Fruit fly (Drosophila melanogaster) whole organism, prepupa: ENCODE measurements around the gene Axs.
A peak's percentile ranks its signal among the peaks of the same experiment; 100 is the strongest.

Source experiments
- Blimp-1 ChIP-seq: fragments of 200-800 bp; sonication (Bioruptor generic); optimal IDR thresholded peaks from 3 replicates; lab custom pipeline; 2017; ENCODE audit warnings: missing biosample characterization, missing genetic modification characterization, mild to moderate bottlenecking, moderate library complexity, missing genetic modification reagents
- CG10631 ChIP-seq: fragments of 200-800 bp; sonication (Bioruptor generic); optimal IDR thresholded peaks from 2 replicates; lab custom pipeline; 2016; ENCODE audit warnings: missing biosample characterization, missing genetic modification characterization
- CG11762 ChIP-seq: fragments of 200-800 bp; sonication (Bioruptor generic); optimal IDR thresholded peaks from 3 replicates; lab custom pipeline; 2016; ENCODE audit warnings: missing biosample characterization, missing genetic modification characterization; ENCODE audit not compliant: insufficient read depth
- CG15336 ChIP-seq: fragments of 200-800 bp; sonication (Bioruptor generic); IDR thresholded peaks from 2 replicates; pipeline ENCODE4 v1.3.6; 2022; ENCODE audit warnings: missing biosample characterization, missing genetic modification characterization
- CG1621 ChIP-seq: fragments of 200-800 bp; sonication (Bioruptor generic); optimal IDR thresholded peaks from 3 replicates; lab custom pipeline; 2018; ENCODE audit warnings: missing biosample characterization, mild to moderate bottlenecking, missing genetic modification characterization
- CG16779 ChIP-seq: fragments of 200-800 bp; sonication (Bioruptor generic); optimal IDR thresholded peaks from 3 replicates; lab custom pipeline; 2017; ENCODE audit warnings: missing biosample characterization, mild to moderate bottlenecking, missing genetic modification characterization
- CG31627 ChIP-seq: fragments of 200-800 bp; sonication (Bioruptor generic); optimal IDR thresholded peaks from 3 replicates; lab custom pipeline; 2016; ENCODE audit warnings: missing biosample characterization, missing genetic modification characterization
- CG32006 ChIP-seq: fragments of 200-800 bp; sonication (Bioruptor generic); optimal IDR thresholded peaks from 3 replicates; lab custom pipeline; 2017; ENCODE audit warnings: missing biosample characterization, mild to moderate bottlenecking, missing genetic modification characterization
- CG34406 ChIP-seq: fragments of 200-800 bp; sonication (Bioruptor generic); optimal IDR thresholded peaks from 3 replicates; lab custom pipeline; 2016; ENCODE audit warnings: missing biosample characterization, missing genetic modification characterization
- CG4318 ChIP-seq: fragments of 200-800 bp; sonication (Bioruptor generic); optimal IDR thresholded peaks from 3 replicates; lab custom pipeline; 2017; ENCODE audit warnings: missing biosample characterization, mild to moderate bottlenecking, missing genetic modification characterization
- CG6276 ChIP-seq: fragments of 200-800 bp; sonication (Bioruptor generic); optimal IDR thresholded peaks from 2 replicates; lab custom pipeline; 2017; ENCODE audit warnings: missing biosample characterization, mild to moderate bottlenecking, missing genetic modification characterization
- CG6792 ChIP-seq: fragments of 200-800 bp; sonication (Bioruptor generic); optimal IDR thresholded peaks from 3 replicates; lab custom pipeline; 2016; ENCODE audit warnings: missing biosample characterization, missing genetic modification characterization
- CG6854 ChIP-seq: fragments of 200-800 bp; sonication (Bioruptor generic); optimal IDR thresholded peaks from 2 replicates; lab custom pipeline; 2017; ENCODE audit warnings: missing biosample characterization, mild to moderate bottlenecking, missing genetic modification characterization
- CG7368 ChIP-seq: fragments of 200-800 bp; sonication (Bioruptor generic); optimal IDR thresholded peaks from 3 replicates; lab custom pipeline; 2016; ENCODE audit warnings: missing biosample characterization, missing genetic modification characterization
- CG8119 ChIP-seq: fragments of 200-800 bp; sonication (Bioruptor generic); IDR thresholded peaks from 3 replicates; pipeline ENCODE4 v1.3.6; 2022; ENCODE audit warnings: missing biosample characterization, missing genetic modification characterization
- CG8319 ChIP-seq: fragments of 200-800 bp; sonication (Bioruptor generic); optimal IDR thresholded peaks from 3 replicates; lab custom pipeline; 2016; ENCODE audit warnings: missing biosample characterization, missing genetic modification characterization
- CG8632 ChIP-seq: fragments of 200-800 bp; sonication (Bioruptor generic); optimal IDR thresholded peaks from 3 replicates; lab custom pipeline; 2016; ENCODE audit warnings: missing biosample characterization, missing genetic modification characterization
- CG9139 ChIP-seq: fragments of 200-800 bp; sonication (Bioruptor generic); optimal IDR thresholded peaks from 3 replicates; lab custom pipeline; 2017; ENCODE audit warnings: missing biosample characterization, mild to moderate bottlenecking, missing genetic modification characterization
- Eip75B ChIP-seq: fragments of 200-800 bp; sonication (Bioruptor generic); optimal IDR thresholded peaks from 3 replicates; lab custom pipeline; 2016; ENCODE audit warnings: missing biosample characterization, missing genetic modification characterization
- Eip78C ChIP-seq: fragments of 200-800 bp; sonication (Bioruptor generic); peaks from one replicate; lab custom pipeline; 2016; ENCODE audit warnings: missing biosample characterization, missing genetic modification characterization
- Ets21C ChIP-seq: fragments of 200-800 bp; sonication (Bioruptor generic); optimal IDR thresholded peaks from 3 replicates; lab custom pipeline; 2016; ENCODE audit warnings: missing biosample characterization, missing genetic modification characterization
- Gug ChIP-seq: fragments of 200-800 bp; sonication (Bioruptor generic); IDR thresholded peaks from 2 replicates; pipeline ENCODE4 v1.3.6; 2022; ENCODE audit warnings: missing biosample characterization, missing genetic modification characterization
- Hr38 ChIP-seq: sonication (Bioruptor generic); optimal IDR thresholded peaks from 2 replicates; lab custom pipeline; 2016; ENCODE audit warnings: missing biosample characterization, missing genetic modification characterization
- Hr39 ChIP-seq: fragments of 200-800 bp; sonication (Bioruptor generic); optimal IDR thresholded peaks from 2 replicates; lab custom pipeline; 2016; ENCODE audit warnings: missing biosample characterization, missing genetic modification characterization
- Hr4 ChIP-seq: fragments of 200-800 bp; sonication (Bioruptor generic); optimal IDR thresholded peaks from 3 replicates; lab custom pipeline; 2016; ENCODE audit warnings: missing biosample characterization, missing genetic modification characterization
- Met ChIP-seq: fragments of 200-800 bp; sonication (Bioruptor generic); optimal IDR thresholded peaks from 3 replicates; lab custom pipeline; 2016; ENCODE audit warnings: missing biosample characterization, missing genetic modification characterization
- Sox14 ChIP-seq: fragments of 200-800 bp; sonication (Bioruptor generic); optimal IDR thresholded peaks from 3 replicates; lab custom pipeline; 2016; ENCODE audit warnings: missing biosample characterization, missing genetic modification characterization
- Sox15 ChIP-seq: fragments of 200-800 bp; sonication (Bioruptor generic); optimal IDR thresholded peaks from 3 replicates; lab custom pipeline; 2016; ENCODE audit warnings: missing biosample characterization, missing genetic modification characterization
- achi ChIP-seq: fragments of 200-800 bp; sonication (Bioruptor generic); optimal IDR thresholded peaks from 3 replicates; lab custom pipeline; 2016; ENCODE audit warnings: missing biosample characterization, missing genetic modification characterization
- acj6 ChIP-seq: fragments of 200-800 bp; sonication (Bioruptor generic); optimal IDR thresholded peaks from 3 replicates; lab custom pipeline; 2016; ENCODE audit warnings: missing biosample characterization, missing genetic modification characterization
- dac ChIP-seq: fragments of 200-800 bp; sonication (Bioruptor generic); optimal IDR thresholded peaks from 2 replicates; lab custom pipeline; 2017; ENCODE audit warnings: missing biosample characterization, mild to moderate bottlenecking, missing genetic modification characterization
- dsx ChIP-seq: fragments of 200-800 bp; optimal IDR thresholded peaks from 3 replicates; lab custom pipeline; 2019; ENCODE audit warnings: missing biosample characterization, mild to moderate bottlenecking, missing genetic modification characterization, moderate library complexity; ENCODE audit not compliant: poor library complexity, severe bottlenecking
- eg ChIP-seq: fragments of 200-800 bp; sonication (Bioruptor generic); IDR thresholded peaks from 3 replicates; pipeline ENCODE4 v1.3.6; 2022; ENCODE audit warnings: missing biosample characterization, missing genetic modification characterization
- fd59A ChIP-seq: fragments of 200-800 bp; sonication (Bioruptor generic); optimal IDR thresholded peaks from 2 replicates; lab custom pipeline; 2017; ENCODE audit warnings: missing biosample characterization, mild to moderate bottlenecking, missing genetic modification characterization, missing genetic modification reagents
- fd85E ChIP-seq: fragments of 200-800 bp; sonication (Bioruptor generic); optimal IDR thresholded peaks from 3 replicates; lab custom pipeline; 2016; ENCODE audit warnings: missing biosample characterization, missing genetic modification characterization
- fkh ChIP-seq: fragments of 200-800 bp; sonication (Bioruptor generic); optimal IDR thresholded peaks from 3 replicates; lab custom pipeline; 2017; ENCODE audit warnings: missing biosample characterization, mild to moderate bottlenecking, missing genetic modification characterization, moderate library complexity
- pdm3 ChIP-seq: fragments of 200-800 bp; sonication (Bioruptor generic); optimal IDR thresholded peaks from 3 replicates; lab custom pipeline; 2016; ENCODE audit warnings: missing biosample characterization, missing genetic modification characterization
- salr ChIP-seq, 2 experiments: fragments of 200-800 bp; sonication (Bioruptor generic); optimal IDR thresholded peaks; 3 replicates each; lab custom pipeline; 2016 to 2018; ENCODE audit warnings: missing biosample characterization in 2 of 2, missing genetic modification characterization in 2 of 2, mild to moderate bottlenecking in 1 of 2
- svp ChIP-seq: fragments of 200-800 bp; sonication (Bioruptor generic); peaks from one replicate; lab custom pipeline; 2016; ENCODE audit warnings: missing biosample characterization, missing genetic modification characterization
- vri ChIP-seq: fragments of 200-800 bp; sonication (Bioruptor generic); optimal IDR thresholded peaks from 3 replicates; lab custom pipeline; 2016; ENCODE audit warnings: missing biosample characterization, mild to moderate bottlenecking, missing genetic modification characterization

Gene Axs

dm6 chrX:16683765-16684164 is at the start of gene Axs:
Axs (minus strand) TSS chrX:16683895.
- TF ChIP-seq Hr4 (GFP tag; lab: Kevin White, UChicago) (no peak), achi (GFP tag; lab: Kevin White, UChicago) (peak; percentile 29), CG7368 (no peak), pdm3 (GFP tag; lab: Kevin White, UChicago) (peak; percentile 5), Met (GFP tag; lab: Kevin White, UChicago) (no peak), fkh (GFP tag; lab: Kevin White, UChicago) (no peak), CG11762 (no peak), CG8632 (GFP tag; lab: Kevin White, UChicago) (no peak), CG8119 (GFP tag; lab: Robert Waterston, UW) (no peak), Eip78C (peak; percentile 21), fd59A (GFP tag; lab: Kevin White, UChicago) (no peak), CG9139 (GFP tag; lab: Kevin White, UChicago) (no peak), Sox15 (no peak), vri (GFP tag; lab: Kevin White, UChicago) (no peak), CG31627 (no peak), dsx (peak; percentile 93), Sox14 (peak; percentile 35), CG1621 (no peak)

- TF ChIP-seq salr (GFP tag; optimal IDR thresholded peaks at IDR 0.05; lab: Kevin White, UChicago) (no peak), dsx (no peak), Gug (GFP tag; lab: Robert Waterston, UW) (no peak), CG34406 (GFP tag; lab: Kevin White, UChicago) (no peak), CG10631 (GFP tag; lab: Kevin White, UChicago) (no peak), svp (GFP tag; lab: Kevin White, UChicago) (no peak)
- TF ChIP-seq, all 60 proteins: peak for 0
These were observed 49.5 kb upstream of the Axs start for dm6 chrX:16733244-16733643.

dm6 chrX:16730791-16731190 is 47.1 kb upstream of the Axs start, which contains the start of gene TwdlX:
TwdlX (plus strand) TSS chrX:16731091.
- TF ChIP-seq CG6276 (no peak), acj6 (GFP tag; lab: Kevin White, UChicago) (no peak), CG6854 (no peak), Hr4 (GFP tag; lab: Kevin White, UChicago) (no peak), CG15336 (GFP tag; lab: Robert Waterston, UW) (no peak)

dm6 chrX:16724544-16724943 is 40.8 kb upstream of the Axs start:
- TF ChIP-seq fkh (GFP tag; lab: Kevin White, UChicago), result peak; percentile 13
- TF ChIP-seq Ets21C (GFP tag; lab: Kevin White, UChicago), result no peak
- no peak for TF ChIP-seq CG15336 (GFP tag; lab: Robert Waterston, UW)
- TF ChIP-seq CG8319 (GFP tag; lab: Kevin White, UChicago), result no peak
- no peak for TF ChIP-seq achi (GFP tag; lab: Kevin White, UChicago)
- no peak for TF ChIP-seq Eip78C
- no peak for TF ChIP-seq CG6792 (GFP tag; lab: Kevin White, UChicago)
- TF ChIP-seq, all 60 proteins: peak for 1

- peak; percentile 68 for TF ChIP-seq Ets21C (GFP tag; lab: Kevin White, UChicago)
- peak; percentile 74 for TF ChIP-seq Hr4 (GFP tag; lab: Kevin White, UChicago)
- TF ChIP-seq CG34406 (GFP tag; lab: Kevin White, UChicago), result peak; percentile 47
- peak; percentile 68 for TF ChIP-seq CG4318 (GFP tag; lab: Kevin White, UChicago)
- peak; percentile 66 for TF ChIP-seq CG6276
- peak; percentile 66 for TF ChIP-seq CG8632 (GFP tag; lab: Kevin White, UChicago)
- TF ChIP-seq Sox15, result peak; percentile 34
- TF ChIP-seq Eip75B (GFP tag; lab: Kevin White, UChicago), result peak; percentile 27
- peak; percentile 56 for TF ChIP-seq CG10631 (GFP tag; lab: Kevin White, UChicago)
- peak; percentile 55 for TF ChIP-seq dac (GFP tag; lab: Kevin White, UChicago)
- peak; percentile 20 for TF ChIP-seq fd59A (GFP tag; lab: Kevin White, UChicago)
- peak; percentile 72 for TF ChIP-seq eg (GFP tag; lab: Robert Waterston, UW)
- no peak for TF ChIP-seq Hr38 (GFP tag; lab: Kevin White, UChicago)
- TF ChIP-seq CG32006 (GFP tag; lab: Kevin White, UChicago), result peak; percentile 82
- TF ChIP-seq fd85E (GFP tag; lab: Kevin White, UChicago), result no peak
- TF ChIP-seq Hr39 (GFP tag; lab: Kevin White, UChicago), result peak; percentile 69
- TF ChIP-seq CG8119 (GFP tag; lab: Robert Waterston, UW), result peak; percentile 85
- no peak for TF ChIP-seq CG16779
- TF ChIP-seq CG11762, result no peak
- peak; percentile 42 for TF ChIP-seq Gug (GFP tag; lab: Robert Waterston, UW)
- peak; percentile 16 for TF ChIP-seq Blimp-1 (GFP tag; lab: Kevin White, UChicago)
- peak; percentile 4 for TF ChIP-seq CG6854
These were observed 39.8 kb upstream of the Axs start for dm6 chrX:16723203-16724173.
